Worm (Caenorhabditis elegans): ENCODE results near the gene lbp-2.

Gene lbp-2

ce11 chrX:3260509-3260908 lies at the start of gene lbp-2:
Gene lbp-2, plus strand, starts transcription at chrX:3260610.
- TF ChIP-seq snpc-4 (tag; optimal IDR thresholded peaks at IDR 0.05) (no peak), tbx-2 (tag; optimal IDR thresholded peaks at IDR 0.05) (no peak), ceh-82 (tag; optimal IDR thresholded peaks at IDR 0.05) (no peak), nfya-1 (tag; optimal IDR thresholded peaks at IDR 0.05; ENCODE audit: insufficient read depth) (peak; percentile 14)

- TF ChIP-seq unc-62 (GFP tag; optimal IDR thresholded peaks at IDR 0.05), result no peak
- no peak for TF ChIP-seq nfya-1 (tag; optimal IDR thresholded peaks at IDR 0.05; ENCODE audit: insufficient read depth)
- TF ChIP-seq nhr-28 (tag; optimal IDR thresholded peaks at IDR 0.05), result no peak
- no peak for TF ChIP-seq ceh-82 (tag; optimal IDR thresholded peaks at IDR 0.05)
- TF ChIP-seq fkh-10 (GFP tag; optimal IDR thresholded peaks at IDR 0.05), result no peak
- no peak for TF ChIP-seq nhr-11 (tag; optimal IDR thresholded peaks at IDR 0.05)
- TF ChIP-seq jun-1 (tag; optimal IDR thresholded peaks at IDR 0.05), result no peak
- no peak for TF ChIP-seq pha-4 (tag; optimal IDR thresholded peaks at IDR 0.05)
- no peak for TF ChIP-seq egl-27 (tag; optimal IDR thresholded peaks at IDR 0.05)
- TF ChIP-seq nhr-237 (tag; optimal IDR thresholded peaks at IDR 0.05), result no peak
- TF ChIP-seq tbx-2 (tag; optimal IDR thresholded peaks at IDR 0.05), result no peak
- no peak for TF ChIP-seq ceh-9 (tag; optimal IDR thresholded peaks at IDR 0.05)
- no peak for TF ChIP-seq ama-1 (optimal IDR thresholded peaks at IDR 0.05)
- TF ChIP-seq ceh-28 (tag; optimal IDR thresholded peaks at IDR 0.05), result no peak
- no peak for TF ChIP-seq nhr-12 (tag; optimal IDR thresholded peaks at IDR 0.05)
- TF ChIP-seq ztf-4 (tag; optimal IDR thresholded peaks at IDR 0.05), result no peak
- no peak for TF ChIP-seq mml-1 (tag; optimal IDR thresholded peaks at IDR 0.05)
- no peak for TF ChIP-seq mdl-1 (tag; optimal IDR thresholded peaks at IDR 0.05)
- no peak for TF ChIP-seq ceh-16 (tag; optimal IDR thresholded peaks at IDR 0.05)
Measured at ce11 chrX:3216698-3217097, 43.7 kb upstream of the lbp-2 start.

ce11 chrX:3218040-3218795 lies 42.2 kb upstream of the lbp-2 start:
- TF ChIP-seq pqm-1 (tag; optimal IDR thresholded peaks at IDR 0.05), result peak; percentile 4
- no peak for TF ChIP-seq lin-15B (tag; optimal IDR thresholded peaks at IDR 0.05)
- no peak for TF ChIP-seq nhr-11 (tag; optimal IDR thresholded peaks at IDR 0.05)
- TF ChIP-seq elt-2 (tag; optimal IDR thresholded peaks at IDR 0.05), result peak; percentile 74
- TF ChIP-seq egl-5 (tag; optimal IDR thresholded peaks at IDR 0.05), result no peak
- TF ChIP-seq aly-2 (tag; optimal IDR thresholded peaks at IDR 0.05), result no peak
- no peak for TF ChIP-seq nhr-77 (tag; optimal IDR thresholded peaks at IDR 0.05)
- no peak for TF ChIP-seq sea-2 (GFP tag; optimal IDR thresholded peaks at IDR 0.05)
- peak in 1 of 3 experiments; percentile 41 for TF ChIP-seq elt-3 (tag; optimal IDR thresholded peaks at IDR 0.05)
- TF ChIP-seq fkh-2 (tag; optimal IDR thresholded peaks at IDR 0.05), result no peak
- TF ChIP-seq mml-1 (tag; optimal IDR thresholded peaks at IDR 0.05), result no peak
- no peak for TF ChIP-seq eor-1 (tag; optimal IDR thresholded peaks at IDR 0.05)
- TF ChIP-seq fos-1 (tag; optimal IDR thresholded peaks at IDR 0.05), result no peak
- no peak for TF ChIP-seq lsy-12 (tag; optimal IDR thresholded peaks at IDR 0.05)
- TF ChIP-seq pha-4 (tag; optimal IDR thresholded peaks at IDR 0.05), result peak; percentile 18
- TF ChIP-seq nhr-25 (tag; optimal IDR thresholded peaks at IDR 0.05), result peak; percentile 35
- no peak for TF ChIP-seq nhr-67 (tag; optimal IDR thresholded peaks at IDR 0.05)
- no peak for TF ChIP-seq ama-1 (optimal IDR thresholded peaks at IDR 0.05)
- TF ChIP-seq nhr-12 (tag; optimal IDR thresholded peaks at IDR 0.05), result no peak

- TF ChIP-seq pha-4 (tag; optimal IDR thresholded peaks at IDR 0.05) (no peak), R02D3.7 (tag; optimal IDR thresholded peaks at IDR 0.05) (no peak), ztf-11 (tag; optimal IDR thresholded peaks at IDR 0.05) (no peak), fkh-2 (tag; optimal IDR thresholded peaks at IDR 0.05) (no peak), ztf-4 (tag; optimal IDR thresholded peaks at IDR 0.05) (no peak), ceh-28 (tag; optimal IDR thresholded peaks at IDR 0.05) (no peak), sea-2 (GFP tag; optimal IDR thresholded peaks at IDR 0.05) (no peak), daf-12 (tag; optimal IDR thresholded peaks at IDR 0.05) (no peak), elt-2 (tag; optimal IDR thresholded peaks at IDR 0.05) (no peak), pqm-1 (tag; optimal IDR thresholded peaks at IDR 0.05) (no peak), jun-1 (tag; optimal IDR thresholded peaks at IDR 0.05) (no peak)
Measured at ce11 chrX:3220267-3220666, 40.1 kb upstream of the lbp-2 start, which contains the start of gene rgl-1. Gene rgl-1, minus strand, starts transcription at chrX:3220367.
